Worm (Caenorhabditis elegans) whole organism, L4/young adult: Measurements from ENCODE around the gene str-199.

ENCODE experiments used
- W03F9.2 ChIP-seq: fragments of 150-350 bp; optimal IDR thresholded peaks from 2 replicates; lab custom pipeline; 2014; ENCODE audit warnings: missing biosample characterization, missing genetic modification characterization
- dao-5 ChIP-seq: sonication (generic microtip); optimal IDR thresholded peaks from 2 replicates; lab custom pipeline; 2016; ENCODE audit warnings: missing genotype, missing genetic modification characterization, moderate library complexity, missing compliant biosample characterization
- him-1 ChIP-seq: sonication (generic microtip); optimal IDR thresholded peaks from 2 replicates; lab custom pipeline; 2016; ENCODE audit warnings: missing genotype, missing genetic modification reagents, missing genetic modification characterization, missing compliant biosample characterization

ce11 chrV:17173738-17174137 lies 16.6 kb downstream of the str-199 start, which contains the start of gene srbc-25:
- TF ChIP-seq W03F9.2 (tag; lab: Kevin White, UChicago) (no peak), him-1 (tag; lab: Kevin White, UChicago) (no peak), dao-5 (tag; lab: Kevin White, UChicago) (no peak)
